Worm (Caenorhabditis elegans): ENCODE measurements around the gene dpf-4.

- TF ChIP-seq sea-1 (GFP tag; conservative IDR thresholded peaks at IDR 0.05) (no peak), aly-1 (tag; optimal IDR thresholded peaks at IDR 0.05) (no peak), hnd-1 (tag; optimal IDR thresholded peaks at IDR 0.05) (no peak), ceh-13 (GFP tag; optimal IDR thresholded peaks at IDR 0.05) (no peak), ets-7 (tag; optimal IDR thresholded peaks at IDR 0.05) (no peak), tra-4 (tag; optimal IDR thresholded peaks at IDR 0.05) (no peak)
These were observed 23.2 kb downstream of the dpf-4 start for ce11 chrIII:5882284-5882683.

All from whole organism, early embryonic.